Fruit fly (Drosophila melanogaster) whole organism, wandering third instar larva: ENCODE data around the gene Rpn10.

Experiments used
- HLH106 ChIP-seq: fragments of 200-800 bp; optimal IDR thresholded peaks from 3 replicates; lab custom pipeline; 2019; ENCODE audit warnings: missing biosample characterization, mild to moderate bottlenecking, missing genetic modification characterization, moderate library complexity
- Hr83 ChIP-seq: fragments of 200-300 bp; sonication (Bioruptor generic); optimal IDR thresholded peaks from 2 replicates; lab custom pipeline; 2016; ENCODE audit warnings: missing biosample characterization, mild to moderate bottlenecking, missing genetic modification characterization, moderate library complexity; ENCODE audit not compliant: poor library complexity, severe bottlenecking
- Jra ChIP-seq: sonication (Bioruptor generic); optimal IDR thresholded peaks from 2 replicates; lab custom pipeline; 2016; ENCODE audit warnings: missing biosample characterization, missing genetic modification characterization
- OdsH ChIP-seq: fragments of 200-800 bp; sonication (Bioruptor generic); optimal IDR thresholded peaks from 2 replicates; lab custom pipeline; 2016; ENCODE audit warnings: missing biosample characterization, mild to moderate bottlenecking, missing genetic modification characterization
- Rel ChIP-seq, 2 experiments: fragments of 200-800 bp; sonication (Bioruptor generic) in 1 of 2; optimal IDR thresholded peaks; 2 replicates in 1 of 2; 3 replicates in 1 of 2; lab custom pipeline; 2016 to 2019; ENCODE audit warnings: mild to moderate bottlenecking in 2 of 2, missing biosample characterization in 2 of 2, missing genetic modification characterization in 2 of 2, moderate library complexity in 1 of 2
- brk ChIP-seq: fragments of 200-800 bp; sonication (Bioruptor generic); optimal IDR thresholded peaks from 2 replicates; lab custom pipeline; 2016; ENCODE audit warnings: missing biosample characterization, mild to moderate bottlenecking, missing genetic modification characterization
- dmrt93B ChIP-seq: fragments of 200-800 bp; sonication (Bioruptor generic); optimal IDR thresholded peaks from 2 replicates; lab custom pipeline; 2018; ENCODE audit warnings: missing biosample characterization, mild to moderate bottlenecking, missing genetic modification characterization
- usp ChIP-seq: fragments of >200 bp; optimal IDR thresholded peaks from 2 replicates; lab custom pipeline; 2017; ENCODE audit warnings: missing biosample characterization, missing genetic modification characterization

DNA sequence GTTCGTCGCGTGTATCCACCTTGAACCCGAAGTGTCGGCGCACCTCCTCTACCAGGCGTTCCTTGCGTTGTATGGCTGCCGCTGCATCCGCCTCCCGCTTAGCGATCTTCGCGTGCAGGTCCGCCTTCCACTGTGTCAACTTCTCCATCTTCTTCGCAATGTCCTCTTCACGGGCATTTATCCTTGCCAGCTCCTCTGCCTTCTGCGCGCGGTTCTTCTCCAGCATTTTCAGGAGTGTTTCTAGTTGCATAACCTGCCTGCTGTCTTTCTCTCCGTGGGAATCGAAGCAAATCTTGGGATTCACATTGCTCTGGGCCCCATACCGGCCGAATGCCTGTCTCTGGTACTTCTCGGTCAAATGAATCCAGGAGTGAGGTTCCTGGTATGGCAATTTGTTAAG is 31.5 kb downstream of the Rpn10 start:
- TF ChIP-seq Hr83 (GFP tag; lab: Kevin White, UChicago) (no peak), Jra (no peak), Rel (GFP tag; optimal IDR thresholded peaks at IDR 0.05; lab: Kevin White, UChicago) (no peak), Rel (tag; optimal IDR thresholded peaks at IDR 0.05; lab: Kevin White, UChicago) (no peak), brk (GFP tag; lab: Kevin White, UChicago) (no peak), dmrt93B (GFP tag; lab: Kevin White, UChicago) (no peak), OdsH (GFP tag; lab: Kevin White, UChicago) (no peak), HLH106 (tag; lab: Kevin White, UChicago) (no peak), usp (GFP tag; lab: Kevin White, UChicago) (no peak)
